Fruit fly (Drosophila melanogaster): ENCODE data around the gene PpV.

- no peak for TF ChIP-seq Sin3A (optimal IDR thresholded peaks at IDR 0.05)
- TF ChIP-seq psq (optimal IDR thresholded peaks at IDR 0.05), result no peak
- no peak for TF ChIP-seq Myc (optimal IDR thresholded peaks at IDR 0.05)
- no peak for TF ChIP-seq h (optimal IDR thresholded peaks at IDR 0.05)
Observed at dm6 chrX:6357456-6358007, 15.2 kb downstream of the PpV start.

Data from Kc167 (cell line).